Fruit fly (Drosophila melanogaster) whole organism, embryonic: ENCODE measurements around the gene Cp36.

Experiments used
- Asciz ChIP-seq: fragments of 200-800 bp; sonication (Bioruptor generic); optimal IDR thresholded peaks from 2 replicates; lab custom pipeline; 2017; ENCODE audit warnings: missing biosample characterization, mild to moderate bottlenecking, missing genetic modification characterization, missing genetic modification reagents
- B-H1 ChIP-seq: fragments of 200-800 bp; sonication (Bioruptor generic); IDR thresholded peaks from 3 replicates; pipeline ENCODE4 v1.3.6; 2022; ENCODE audit warnings: missing biosample characterization, missing genetic modification characterization
- Bdp1 ChIP-seq: fragments of 200-800 bp; sonication (Bioruptor generic); optimal IDR thresholded peaks from 3 replicates; lab custom pipeline; 2016; ENCODE audit warnings: missing biosample characterization, missing genetic modification characterization
- Blimp-1 ChIP-seq: fragments of 200-800 bp; sonication (Bioruptor generic); optimal IDR thresholded peaks from 3 replicates; lab custom pipeline; 2018; ENCODE audit warnings: missing biosample characterization, missing genetic modification characterization, mild to moderate bottlenecking, moderate library complexity, missing genetic modification reagents
- CG1024 ChIP-seq: fragments of 200-800 bp; sonication (Bioruptor generic); IDR thresholded peaks from 2 replicates; pipeline ENCODE4 v1.3.6; 2022; ENCODE audit warnings: missing biosample characterization, missing genetic modification characterization
- CG10431 ChIP-seq: fragments of 200-800 bp; sonication (Bioruptor generic); optimal IDR thresholded peaks from 3 replicates; lab custom pipeline; 2018; ENCODE audit warnings: missing biosample characterization, mild to moderate bottlenecking, missing genetic modification characterization
- CG12155 ChIP-seq: fragments of 200-800 bp; sonication (Bioruptor generic); optimal IDR thresholded peaks from 3 replicates; lab custom pipeline; 2016; ENCODE audit warnings: missing biosample characterization, missing genetic modification characterization
- CG13296 ChIP-seq: fragments of 200-800 bp; sonication (Bioruptor generic); optimal IDR thresholded peaks from 3 replicates; lab custom pipeline; 2018; ENCODE audit warnings: missing biosample characterization, mild to moderate bottlenecking, missing genetic modification characterization
- CG15479 ChIP-seq: fragments of 200-800 bp; sonication (Bioruptor generic); optimal IDR thresholded peaks from 3 replicates; lab custom pipeline; 2019; ENCODE audit warnings: missing biosample characterization, mild to moderate bottlenecking, missing genetic modification characterization, moderate library complexity
- CG15514 ChIP-seq: fragments of 200-800 bp; sonication (Bioruptor generic); optimal IDR thresholded peaks from 3 replicates; lab custom pipeline; 2017; ENCODE audit warnings: missing biosample characterization, missing genetic modification characterization, mild to moderate bottlenecking, moderate library complexity, missing genetic modification reagents
- CG16815 ChIP-seq: fragments of 200-800 bp; sonication (Bioruptor generic); optimal IDR thresholded peaks from 3 replicates; lab custom pipeline; 2017; ENCODE audit warnings: missing biosample characterization, mild to moderate bottlenecking, missing genetic modification characterization
- CG16863 ChIP-seq: fragments of 200-800 bp; sonication (Bioruptor generic); optimal IDR thresholded peaks from 3 replicates; lab custom pipeline; 2016; ENCODE audit warnings: missing biosample characterization, missing genetic modification characterization
- CG18619 ChIP-seq: fragments of 200-800 bp; sonication (Bioruptor generic); optimal IDR thresholded peaks from 3 replicates; lab custom pipeline; 2017; ENCODE audit warnings: missing biosample characterization, mild to moderate bottlenecking, missing genetic modification characterization
- CG2875 ChIP-seq: fragments of 200-800 bp; sonication (Bioruptor generic); optimal IDR thresholded peaks from 2 replicates; lab custom pipeline; 2017; ENCODE audit warnings: missing biosample characterization, mild to moderate bottlenecking, missing genetic modification characterization, missing genetic modification reagents
- CG33213 ChIP-seq: fragments of 200-800 bp; sonication (Bioruptor generic); optimal IDR thresholded peaks from 3 replicates; lab custom pipeline; 2016; ENCODE audit warnings: missing biosample characterization, missing genetic modification characterization
- CG6791 ChIP-seq: fragments of 200-800 bp; sonication (Bioruptor generic); IDR thresholded peaks from 3 replicates; pipeline ENCODE4 v1.3.6; 2022; ENCODE audit warnings: missing biosample characterization, missing genetic modification characterization; ENCODE audit not compliant: partially characterized antibody
- CG7963 ChIP-seq: fragments of 200-800 bp; sonication (Bioruptor generic); IDR thresholded peaks from 3 replicates; pipeline ENCODE4 v1.3.6; 2022; ENCODE audit warnings: missing biosample characterization, missing genetic modification characterization; ENCODE audit not compliant: partially characterized antibody
- CG8281 ChIP-seq: fragments of 200-800 bp; sonication (Bioruptor generic); optimal IDR thresholded peaks from 2 replicates; lab custom pipeline; 2018; ENCODE audit warnings: missing biosample characterization, mild to moderate bottlenecking, missing genetic modification characterization, moderate library complexity
- CG8478 ChIP-seq: fragments of >200 bp; optimal IDR thresholded peaks from 2 replicates; lab custom pipeline; 2018
- CG8924 ChIP-seq: fragments of 200-800 bp; optimal IDR thresholded peaks from 3 replicates; lab custom pipeline; 2019; ENCODE audit warnings: missing biosample characterization, mild to moderate bottlenecking, missing genetic modification characterization, moderate library complexity
- CG9609 ChIP-seq: fragments of 200-800 bp; sonication (Bioruptor generic); optimal IDR thresholded peaks from 3 replicates; lab custom pipeline; 2016; ENCODE audit warnings: missing biosample characterization, missing genetic modification characterization
- CrebB ChIP-seq: fragments of 200-800 bp; sonication (Bioruptor generic); optimal IDR thresholded peaks from 3 replicates; lab custom pipeline; 2018; ENCODE audit warnings: missing biosample characterization, mild to moderate bottlenecking, missing genetic modification characterization
- Elba2 ChIP-seq: fragments of 200-800 bp; sonication (Bioruptor generic); optimal IDR thresholded peaks from 3 replicates; lab custom pipeline; 2016; ENCODE audit warnings: missing biosample characterization, missing genetic modification characterization
- Ets97D ChIP-seq: fragments of 200-800 bp; sonication (Bioruptor generic); optimal IDR thresholded peaks from 3 replicates; lab custom pipeline; 2016; ENCODE audit warnings: missing biosample characterization, missing genetic modification characterization
- Gug ChIP-seq: fragments of 200-800 bp; sonication (Bioruptor generic); IDR thresholded peaks from 4 replicates; pipeline ENCODE4 v1.3.6; 2022; ENCODE audit warnings: missing biosample characterization, missing genetic modification characterization
- Hr3 ChIP-seq: fragments of 200-800 bp; sonication (Bioruptor generic); optimal IDR thresholded peaks from 3 replicates; lab custom pipeline; 2016; ENCODE audit warnings: missing biosample characterization, missing genetic modification characterization
- Lpt ChIP-seq: fragments of >200 bp; optimal IDR thresholded peaks from 2 replicates; lab custom pipeline; 2018; ENCODE audit warnings: missing biosample characterization, missing genetic modification characterization
- MBD-R2 ChIP-seq: fragments of 200-800 bp; sonication (Bioruptor generic); IDR thresholded peaks from 2 replicates; pipeline ENCODE4 v1.3.6; 2022; ENCODE audit warnings: missing biosample characterization, missing genetic modification characterization
- Oaz ChIP-seq: fragments of 200-800 bp; sonication (Bioruptor generic); IDR thresholded peaks from 2 replicates; pipeline ENCODE4 v1.3.6; 2022; ENCODE audit warnings: missing biosample characterization, missing genetic modification characterization
- Sox102F ChIP-seq: fragments of 200-800 bp; sonication (Bioruptor generic); optimal IDR thresholded peaks from 2 replicates; lab custom pipeline; 2018; ENCODE audit warnings: missing biosample characterization, mild to moderate bottlenecking, missing genetic modification characterization, moderate library complexity
- Stat92E ChIP-seq, 3 experiments: fragments of >200 bp in 2 of 3; fragments of 200-800 bp in 1 of 3; sonication (Bioruptor generic) in 1 of 3; optimal IDR thresholded peaks; 2 replicates each; lab custom pipeline; 2017 to 2019; ENCODE audit warnings: missing biosample characterization in 3 of 3, missing genetic modification characterization in 3 of 3, mild to moderate bottlenecking in 1 of 3, moderate library complexity in 1 of 3
- Trl ChIP-seq, 3 experiments: fragments of >200 bp in 2 of 3; fragments of 200-800 bp in 1 of 3; sonication (Bioruptor generic) in 1 of 3; optimal IDR thresholded peaks; 2 replicates in 1 of 3; 3 replicates in 2 of 3; lab custom pipeline; 2016 to 2017; ENCODE audit warnings: missing biosample characterization in 1 of 3, missing genetic modification characterization in 1 of 3
- aop ChIP-seq: fragments of 200-800 bp; sonication (Bioruptor generic); IDR thresholded peaks from 2 replicates; pipeline ENCODE4 v1.3.6; 2022; ENCODE audit warnings: missing biosample characterization, missing genetic modification characterization
- cad ChIP-seq: fragments of >200 bp; optimal IDR thresholded peaks from 2 replicates; lab custom pipeline; 2017; ENCODE audit warnings: missing biosample characterization, missing genetic modification characterization
- ci ChIP-seq: fragments of 200-800 bp; sonication (Bioruptor generic); IDR thresholded peaks from 3 replicates; pipeline ENCODE4 v1.3.6; 2022; ENCODE audit warnings: missing biosample characterization, missing genetic modification characterization
- da ChIP-seq: fragments of 200-800 bp; sonication (Bioruptor generic); optimal IDR thresholded peaks from 2 replicates; lab custom pipeline; 2016; ENCODE audit warnings: missing biosample characterization, missing genetic modification characterization
- ewg ChIP-seq: fragments of 200-800 bp; sonication (Bioruptor generic); optimal IDR thresholded peaks from 3 replicates; lab custom pipeline; 2017; ENCODE audit warnings: mild to moderate bottlenecking, missing biosample characterization, missing genetic modification reagents, missing genetic modification characterization
- eyg ChIP-seq: fragments of 200-800 bp; sonication (Bioruptor generic); optimal IDR thresholded peaks from 3 replicates; lab custom pipeline; 2016; ENCODE audit warnings: missing biosample characterization, missing genetic modification characterization
- gt ChIP-seq: fragments of 200-800 bp; sonication (Bioruptor generic); IDR thresholded peaks from 2 replicates; pipeline ENCODE4 v1.3.6; 2022; ENCODE audit warnings: missing biosample characterization, missing genetic modification characterization
- prd ChIP-seq, 3 experiments: fragments of >200 bp in 2 of 3; fragments of 200-800 bp in 1 of 3; sonication (Bioruptor generic) in 1 of 3; optimal IDR thresholded peaks in 2 of 3; IDR thresholded peaks in 1 of 3; 2 replicates in 2 of 3; 3 replicates in 1 of 3; pipeline versions ENCODE4 v1.3.6 to Lab custom; 2017 to 2022; ENCODE audit warnings: missing biosample characterization in 1 of 3, missing genetic modification characterization in 1 of 3
- rib ChIP-seq: fragments of 200-800 bp; sonication (Bioruptor generic); IDR thresholded peaks from 2 replicates; pipeline ENCODE4 v1.3.6; 2022; ENCODE audit warnings: missing biosample characterization, missing genetic modification characterization
- scrt ChIP-seq: fragments of 200-800 bp; sonication (Bioruptor generic); optimal IDR thresholded peaks from 2 replicates; lab custom pipeline; 2018; ENCODE audit warnings: missing biosample characterization, mild to moderate bottlenecking, missing genetic modification characterization, moderate library complexity
- sd ChIP-seq: fragments of 200-800 bp; sonication (Bioruptor generic); optimal IDR thresholded peaks from 3 replicates; lab custom pipeline; 2018; ENCODE audit warnings: missing biosample characterization, mild to moderate bottlenecking, missing genetic modification characterization, moderate library complexity
- sens-2 ChIP-seq: fragments of 200-800 bp; sonication (Bioruptor generic); IDR thresholded peaks from 2 replicates; pipeline ENCODE4 v1.3.6; 2022; ENCODE audit warnings: missing biosample characterization, missing genetic modification characterization
- slp2 ChIP-seq: fragments of 200-800 bp; sonication (Bioruptor generic); optimal IDR thresholded peaks from 2 replicates; lab custom pipeline; 2016; ENCODE audit warnings: missing biosample characterization, missing genetic modification characterization
- tio ChIP-seq: fragments of 200-800 bp; sonication (Bioruptor generic); optimal IDR thresholded peaks from 2 replicates; lab custom pipeline; 2017; ENCODE audit warnings: missing biosample characterization, missing genetic modification characterization, inconsistent platforms
- trh ChIP-seq: fragments of 200-800 bp; sonication (Bioruptor generic); optimal IDR thresholded peaks from 2 replicates; lab custom pipeline; 2016; ENCODE audit warnings: missing biosample characterization, missing genetic modification characterization
- vnd ChIP-seq: fragments of 200-800 bp; sonication (Bioruptor generic); IDR thresholded peaks from 3 replicates; pipeline ENCODE4 v1.3.6; 2022; ENCODE audit warnings: missing biosample characterization, missing genetic modification characterization; ENCODE audit not compliant: partially characterized antibody
- z ChIP-seq: fragments of 200-800 bp; sonication (Bioruptor generic); IDR thresholded peaks from 3 replicates; pipeline ENCODE4 v1.3.6; 2022; ENCODE audit warnings: missing biosample characterization, missing genetic modification characterization

Cp36 gene

DNA sequence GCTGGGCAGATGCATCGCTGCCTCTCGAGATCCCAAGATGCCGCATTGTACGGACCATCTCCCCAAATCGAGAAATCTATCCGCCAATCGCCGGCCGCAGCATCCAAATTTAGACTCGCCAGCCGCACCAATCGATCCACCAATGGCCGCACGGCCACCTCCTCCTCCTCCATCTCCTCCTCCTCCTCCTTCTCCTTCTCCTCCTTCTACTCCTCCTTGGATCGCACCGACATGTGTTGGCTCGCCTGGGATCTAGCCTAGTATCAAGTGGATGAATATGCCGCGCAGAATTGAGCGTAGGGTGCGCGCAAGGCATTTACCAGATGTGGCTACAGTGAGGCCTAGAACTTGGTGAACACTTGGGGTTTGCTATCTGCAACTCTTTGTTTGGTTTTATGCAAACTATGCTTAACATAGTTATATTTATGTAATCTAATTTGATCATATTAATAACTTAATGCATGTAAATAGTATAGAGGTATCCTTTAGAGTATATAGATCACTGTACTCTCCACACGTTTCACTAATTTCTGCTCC, 24.0 kb upstream of the Cp36 start, which contains the start of gene org-1 (continued):
- TF ChIP-seq Hr3 (peak; percentile 94), scrt (GFP tag; lab: Kevin White, UChicago) (peak; percentile 84), Stat92E (GFP tag; optimal IDR thresholded peaks at IDR 0.05; lab: Kevin White, UChicago) (peak in 1 of 3 experiments; percentile 89), Bdp1 (GFP tag; lab: Kevin White, UChicago) (peak; percentile 46), B-H1 (peak; percentile 96), da (GFP tag; lab: Kevin White, UChicago) (peak; percentile 73), slp2 (GFP tag; lab: Kevin White, UChicago) (peak; percentile 76), Gug (GFP tag; lab: Robert Waterston, UW) (peak; percentile 98), ewg (GFP tag; lab: Kevin White, UChicago) (peak; percentile 88), CG8924 (tag; lab: Kevin White, UChicago) (peak; percentile 94), CG13296 (peak; percentile 85), eyg (GFP tag; lab: Kevin White, UChicago) (peak; percentile 21), Elba2 (GFP tag; lab: Kevin White, UChicago) (peak; percentile 21), CG6791 (GFP tag; lab: Robert Waterston, UW) (no peak), Sox102F (GFP tag; lab: Kevin White, UChicago) (peak; percentile 96), CG33213 (GFP tag; lab: Kevin White, UChicago) (peak; percentile 64), CG7963 (GFP tag; lab: Robert Waterston, UW) (no peak), CG10431 (GFP tag; lab: Kevin White, UChicago) (peak; percentile 88), CG16815 (GFP tag; lab: Kevin White, UChicago) (peak; percentile 95), CrebB (tag; lab: Kevin White, UChicago) (peak; percentile 90), Oaz (GFP tag; lab: Robert Waterston, UW) (peak; percentile 95), CG8478 (lab: Kevin White, UChicago) (no peak), Ets97D (GFP tag; lab: Kevin White, UChicago) (peak; percentile 57), rib (GFP tag; lab: Robert Waterston, UW) (peak; percentile 92), Trl (optimal IDR thresholded peaks at IDR 0.05; lab: Kevin White, UChicago) (no peak), Trl (GFP tag; optimal IDR thresholded peaks at IDR 0.05; lab: Kevin White, UChicago) (peak; percentile 76), gt (peak; percentile 96), Lpt (GFP tag; lab: Kevin White, UChicago) (no peak), ci (peak; percentile 98), tio (GFP tag; lab: Kevin White, UChicago) (peak; percentile 92), CG9609 (GFP tag; lab: Kevin White, UChicago) (peak; percentile 65), CG2875 (GFP tag; lab: Kevin White, UChicago) (peak; percentile 92), CG18619 (GFP tag; lab: Kevin White, UChicago) (peak; percentile 88), z (peak; percentile 82), cad (GFP tag; lab: Kevin White, UChicago) (no peak), MBD-R2 (peak; percentile 89), Blimp-1 (GFP tag; lab: Kevin White, UChicago) (peak; percentile 94), CG16863 (peak; percentile 88), sens-2 (GFP tag; lab: Robert Waterston, UW) (peak; percentile 97), CG8281 (tag; lab: Kevin White, UChicago) (peak; percentile 82), Asciz (GFP tag; lab: Kevin White, UChicago) (peak; percentile 89), sd (tag; lab: Kevin White, UChicago) (peak; percentile 72), CG1024 (GFP tag; lab: Robert Waterston, UW) (peak; percentile 95), vnd (GFP tag; lab: Robert Waterston, UW) (no peak), CG15514 (peak; percentile 72), prd (optimal IDR thresholded peaks at IDR 0.05; lab: Kevin White, UChicago) (no peak), prd (GFP tag; IDR thresholded peaks at IDR 0.05; lab: Robert Waterston, UW) (peak; percentile 99), CG15479 (GFP tag; lab: Kevin White, UChicago) (no peak), CG12155 (GFP tag; lab: Kevin White, UChicago) (peak; percentile 90), aop (GFP tag; lab: Robert Waterston, UW) (peak; percentile 93), trh (peak; percentile 81)
